Fruit fly (Drosophila melanogaster) whole organism, embryonic: ENCODE data around the gene Desat1.

Experiments used
- CG10147 ChIP-seq: fragments of 200-800 bp; sonication (Bioruptor generic); optimal IDR thresholded peaks from 2 replicates; lab custom pipeline; 2019; ENCODE audit warnings: missing biosample characterization, mild to moderate bottlenecking, missing genetic modification characterization, moderate library complexity
- CG12236 ChIP-seq: fragments of 200-800 bp; sonication (Bioruptor generic); optimal IDR thresholded peaks from 2 replicates; lab custom pipeline; 2016; ENCODE audit warnings: missing biosample characterization, missing genetic modification characterization
- CG13424 ChIP-seq: fragments of 200-800 bp; sonication (Bioruptor generic); optimal IDR thresholded peaks from 2 replicates; lab custom pipeline; 2019; ENCODE audit warnings: missing biosample characterization, mild to moderate bottlenecking, missing genetic modification characterization, moderate library complexity
- CG13775 ChIP-seq: fragments of 200-800 bp; sonication (Bioruptor generic); optimal IDR thresholded peaks from 3 replicates; lab custom pipeline; 2017; ENCODE audit warnings: missing biosample characterization, mild to moderate bottlenecking, missing genetic modification characterization
- CG13894 ChIP-seq: fragments of 200-800 bp; sonication (Bioruptor generic); optimal IDR thresholded peaks from 3 replicates; lab custom pipeline; 2018; ENCODE audit warnings: missing biosample characterization, mild to moderate bottlenecking, missing genetic modification characterization, moderate library complexity
- CG14667 ChIP-seq: fragments of 200-800 bp; sonication (Bioruptor generic); IDR thresholded peaks from 2 replicates; pipeline ENCODE4 v1.3.6; 2022; ENCODE audit warnings: missing biosample characterization, missing genetic modification characterization
- CG15601 ChIP-seq: fragments of 200-800 bp; sonication (Bioruptor generic); optimal IDR thresholded peaks from 3 replicates; lab custom pipeline; 2019; ENCODE audit warnings: missing biosample characterization, mild to moderate bottlenecking, missing genetic modification characterization, moderate library complexity
- CG15696 ChIP-seq: fragments of 200-800 bp; sonication (Bioruptor generic); optimal IDR thresholded peaks from 2 replicates; lab custom pipeline; 2019; ENCODE audit warnings: missing biosample characterization, mild to moderate bottlenecking, missing genetic modification characterization, moderate library complexity
- CG1602 ChIP-seq: fragments of 200-800 bp; sonication (Bioruptor generic); optimal IDR thresholded peaks from 3 replicates; lab custom pipeline; 2016; ENCODE audit warnings: missing biosample characterization, missing genetic modification characterization
- CG1647 ChIP-seq: fragments of 200-800 bp; sonication (Bioruptor generic); optimal IDR thresholded peaks from 3 replicates; lab custom pipeline; 2016; ENCODE audit warnings: missing biosample characterization, missing genetic modification characterization
- CG16863 ChIP-seq: fragments of 200-800 bp; sonication (Bioruptor generic); optimal IDR thresholded peaks from 3 replicates; lab custom pipeline; 2016; ENCODE audit warnings: missing biosample characterization, missing genetic modification characterization
- CG17359 ChIP-seq: fragments of 200-800 bp; sonication (Bioruptor generic); optimal IDR thresholded peaks from 3 replicates; lab custom pipeline; 2018; ENCODE audit warnings: missing biosample characterization, mild to moderate bottlenecking, missing genetic modification characterization, moderate library complexity
- CG31388 ChIP-seq: fragments of 200-800 bp; sonication (Bioruptor generic); optimal IDR thresholded peaks from 2 replicates; lab custom pipeline; 2016; ENCODE audit warnings: missing biosample characterization, missing genetic modification characterization
- CG3726 ChIP-seq: fragments of 200-800 bp; sonication (Bioruptor generic); IDR thresholded peaks from 3 replicates; pipeline ENCODE4, ENCODE4 v1.3.6; 2022; ENCODE audit warnings: missing biosample characterization, missing genetic modification characterization
- CG4282 ChIP-seq: fragments of 200-800 bp; sonication (Bioruptor generic); optimal IDR thresholded peaks from 2 replicates; lab custom pipeline; 2016; ENCODE audit warnings: missing biosample characterization, missing genetic modification characterization
- CG7928 ChIP-seq: fragments of 200-800 bp; sonication (Bioruptor generic); optimal IDR thresholded peaks from 2 replicates; lab custom pipeline; 2017; ENCODE audit warnings: missing biosample characterization, mild to moderate bottlenecking, missing genetic modification characterization
- CG8388 ChIP-seq: fragments of 200-800 bp; sonication (Bioruptor generic); optimal IDR thresholded peaks from 2 replicates; lab custom pipeline; 2019; ENCODE audit warnings: missing biosample characterization, mild to moderate bottlenecking, missing genetic modification characterization, moderate library complexity
- Doc3 ChIP-seq: fragments of 200-800 bp; sonication (Bioruptor generic); IDR thresholded peaks from 3 replicates; pipeline ENCODE4 v1.3.6; 2022; ENCODE audit warnings: missing biosample characterization, missing genetic modification characterization; ENCODE audit not compliant: partially characterized antibody
- Elba2 ChIP-seq: fragments of 200-800 bp; sonication (Bioruptor generic); optimal IDR thresholded peaks from 3 replicates; lab custom pipeline; 2016; ENCODE audit warnings: missing biosample characterization, missing genetic modification characterization
- GATAe ChIP-seq: fragments of 200-800 bp; sonication (Bioruptor generic); conservative IDR thresholded peaks from 2 replicates; pipeline ENCODE4 v1.3.6; 2022; ENCODE audit warnings: missing biosample characterization, missing genetic modification characterization
- H15 ChIP-seq: fragments of 200-800 bp; sonication (Bioruptor generic); IDR thresholded peaks from 3 replicates; pipeline ENCODE4 v1.3.6; 2022; ENCODE audit warnings: missing biosample characterization, missing genetic modification characterization
- HmgZ ChIP-seq: fragments of 200-800 bp; sonication (Bioruptor generic); optimal IDR thresholded peaks from 2 replicates; lab custom pipeline; 2018; ENCODE audit warnings: missing biosample characterization, mild to moderate bottlenecking, missing genetic modification characterization
- MTF-1 ChIP-seq: fragments of 200-800 bp; sonication (Bioruptor generic); optimal IDR thresholded peaks from 2 replicates; lab custom pipeline; 2018; ENCODE audit warnings: missing biosample characterization, mild to moderate bottlenecking, missing genetic modification characterization, borderline replicate concordance
- Max ChIP-seq: fragments of 200-800 bp; sonication (Bioruptor generic); optimal IDR thresholded peaks from 2 replicates; lab custom pipeline; 2016; ENCODE audit warnings: missing biosample characterization, mild to moderate bottlenecking, missing genetic modification characterization
- Pdp1 ChIP-seq, 2 experiments: fragments of 200-800 bp; sonication (Bioruptor generic); optimal IDR thresholded peaks; 3 replicates each; lab custom pipeline; 2016; ENCODE audit warnings: missing biosample characterization in 2 of 2, missing genetic modification characterization in 2 of 2, mild to moderate bottlenecking in 1 of 2, moderate library complexity in 1 of 2
- Sin3A ChIP-seq: fragments of >200 bp; optimal IDR thresholded peaks from 2 replicates; lab custom pipeline; 2018
- Spps ChIP-seq: fragments of 200-800 bp; sonication (Bioruptor generic); optimal IDR thresholded peaks from 2 replicates; lab custom pipeline; 2018; ENCODE audit warnings: missing biosample characterization, mild to moderate bottlenecking, missing genetic modification characterization
- Xbp1 ChIP-seq: fragments of 200-800 bp; sonication (Bioruptor generic); optimal IDR thresholded peaks from 3 replicates; lab custom pipeline; 2016; ENCODE audit warnings: missing biosample characterization, mild to moderate bottlenecking, missing genetic modification characterization
- ac ChIP-seq: fragments of 200-800 bp; sonication (Bioruptor generic); optimal IDR thresholded peaks from 3 replicates; lab custom pipeline; 2017; ENCODE audit warnings: missing biosample characterization, mild to moderate bottlenecking, missing genetic modification characterization
- al ChIP-seq: fragments of 200-800 bp; sonication (Bioruptor generic); IDR thresholded peaks from 2 replicates; pipeline ENCODE4 v1.3.6; 2022; ENCODE audit warnings: missing biosample characterization, missing genetic modification characterization
- bab2 ChIP-seq: fragments of 200-800 bp; sonication (Bioruptor generic); optimal IDR thresholded peaks from 2 replicates; lab custom pipeline; 2016; ENCODE audit warnings: missing biosample characterization, missing genetic modification characterization
- bcd ChIP-seq: fragments of 200-800 bp; sonication (Bioruptor generic); optimal IDR thresholded peaks from 2 replicates; lab custom pipeline; 2017; ENCODE audit warnings: missing biosample characterization, mild to moderate bottlenecking, missing genetic modification characterization
- danr ChIP-seq: fragments of 200-800 bp; sonication (Bioruptor generic); IDR thresholded peaks from 2 replicates; pipeline ENCODE4 v1.3.6; 2022; ENCODE audit warnings: missing biosample characterization, missing genetic modification characterization
- disco-r ChIP-seq: fragments of 200-800 bp; sonication (Bioruptor generic); optimal IDR thresholded peaks from 2 replicates; lab custom pipeline; 2016; ENCODE audit warnings: missing biosample characterization, missing genetic modification characterization
- esg ChIP-seq: fragments of 200-800 bp; sonication (Bioruptor generic); conservative IDR thresholded peaks from 2 replicates; pipeline ENCODE4 v1.3.6; 2022; ENCODE audit warnings: missing biosample characterization, missing genetic modification characterization
- exex ChIP-seq: fragments of 200-800 bp; sonication (Bioruptor generic); optimal IDR thresholded peaks from 4 replicates; lab custom pipeline; 2018; ENCODE audit warnings: missing biosample characterization, mild to moderate bottlenecking, missing genetic modification characterization, moderate library complexity
- fd3F ChIP-seq: fragments of 200-800 bp; sonication (Bioruptor generic); optimal IDR thresholded peaks from 2 replicates; lab custom pipeline; 2018; ENCODE audit warnings: missing biosample characterization, mild to moderate bottlenecking, missing genetic modification characterization, moderate library complexity
- gsb-n ChIP-seq: fragments of 200-800 bp; sonication (Bioruptor generic); optimal IDR thresholded peaks from 3 replicates; lab custom pipeline; 2018; ENCODE audit warnings: missing biosample characterization, mild to moderate bottlenecking, missing genetic modification characterization
- kni ChIP-seq: fragments of 200-800 bp; sonication (Bioruptor generic); optimal IDR thresholded peaks from 3 replicates; lab custom pipeline; 2017; ENCODE audit warnings: mild to moderate bottlenecking, missing biosample characterization, missing genetic modification reagents, missing genetic modification characterization
- lab ChIP-seq: fragments of 200-800 bp; sonication (Bioruptor generic); optimal IDR thresholded peaks from 3 replicates; lab custom pipeline; 2017; ENCODE audit warnings: missing biosample characterization, missing genetic modification characterization, mild to moderate bottlenecking, moderate library complexity, missing genetic modification reagents
- lmd ChIP-seq: fragments of 200-800 bp; sonication (Bioruptor generic); IDR thresholded peaks from 2 replicates; pipeline ENCODE4 v1.3.6; 2022; ENCODE audit warnings: missing biosample characterization, missing genetic modification characterization
- peb ChIP-seq: fragments of 200-800 bp; sonication (Bioruptor generic); IDR thresholded peaks from 2 replicates; pipeline ENCODE4 v1.3.6; 2022; ENCODE audit warnings: missing biosample characterization, missing genetic modification characterization
- row ChIP-seq: fragments of 200-800 bp; sonication (Bioruptor generic); IDR thresholded peaks from 3 replicates; pipeline ENCODE4 v1.3.6; 2022; ENCODE audit warnings: missing biosample characterization, missing genetic modification characterization
- sens-2 ChIP-seq: fragments of 200-800 bp; sonication (Bioruptor generic); IDR thresholded peaks from 2 replicates; pipeline ENCODE4 v1.3.6; 2022; ENCODE audit warnings: missing biosample characterization, missing genetic modification characterization
- sqz ChIP-seq: fragments of 200-800 bp; sonication (Bioruptor generic); optimal IDR thresholded peaks from 3 replicates; lab custom pipeline; 2018; ENCODE audit warnings: missing biosample characterization, mild to moderate bottlenecking, missing genetic modification characterization
- tgo ChIP-seq: fragments of 200-800 bp; sonication (Bioruptor generic); IDR thresholded peaks from 3 replicates; pipeline ENCODE4 v1.3.6; 2022; ENCODE audit warnings: missing biosample characterization, missing genetic modification characterization
- unc-4 ChIP-seq: fragments of 200-800 bp; sonication (Bioruptor generic); IDR thresholded peaks from 2 replicates; pipeline ENCODE4 v1.3.6; 2022; ENCODE audit warnings: missing biosample characterization, missing genetic modification characterization; ENCODE audit not compliant: partially characterized antibody
- vfl ChIP-seq: fragments of 200-800 bp; sonication (Bioruptor generic); optimal IDR thresholded peaks from 2 replicates; lab custom pipeline; 2016; ENCODE audit warnings: missing biosample characterization, missing genetic modification characterization
- zf30C ChIP-seq: fragments of 200-800 bp; sonication (Bioruptor generic); optimal IDR thresholded peaks from 3 replicates; lab custom pipeline; 2018; ENCODE audit warnings: missing biosample characterization, mild to moderate bottlenecking, missing genetic modification characterization

Gene Desat1

dm6 chr3R:12406235-12407196 lies 32.9 kb upstream of the Desat1 start, which contains the start of gene CG5167 (continued):
- TF ChIP-seq unc-4 (GFP tag; lab: Robert Waterston, UW) (peak; percentile 39; the same call in 1 of the 2 replicates), CG1602 (GFP tag; lab: Kevin White, UChicago) (no peak), CG7928 (GFP tag; lab: Kevin White, UChicago) (no peak), vfl (GFP tag; lab: Kevin White, UChicago) (no peak), CG1647 (GFP tag; lab: Kevin White, UChicago) (no peak), al (GFP tag; lab: Robert Waterston, UW) (no peak), esg (no peak), CG12236 (GFP tag; lab: Kevin White, UChicago) (no peak), Spps (no peak), CG8388 (GFP tag; lab: Kevin White, UChicago) (peak; percentile 24), GATAe (GFP tag; lab: Robert Waterston, UW) (no peak), CG4282 (GFP tag; lab: Kevin White, UChicago) (peak; percentile 18), peb (GFP tag; lab: Robert Waterston, UW) (no peak), bab2 (GFP tag; lab: Kevin White, UChicago) (no peak), CG3726 (GFP tag; lab: Robert Waterston, UW) (no peak), CG15696 (tag; lab: Kevin White, UChicago) (peak; percentile 39), tgo (GFP tag; lab: Robert Waterston, UW) (no peak), Max (GFP tag; lab: Kevin White, UChicago) (peak; percentile 43), bcd (no peak), CG13894 (tag; lab: Kevin White, UChicago) (peak; percentile 13), CG31388 (GFP tag; lab: Kevin White, UChicago) (no peak), lmd (GFP tag; lab: Robert Waterston, UW) (peak; percentile 16; the same call in 1 of the 2 replicates), CG10147 (GFP tag; lab: Kevin White, UChicago) (peak; percentile 25), exex (tag; lab: Kevin White, UChicago) (peak; percentile 89), Sin3A (lab: Kevin White, UChicago) (no peak), lab (GFP tag; lab: Kevin White, UChicago) (peak; percentile 54), Xbp1 (GFP tag; lab: Kevin White, UChicago) (peak; percentile 28), H15 (GFP tag; lab: Robert Waterston, UW) (no peak), Pdp1 (GFP tag; optimal IDR thresholded peaks at IDR 0.05; lab: Kevin White, UChicago) (peak in 1 of 2 experiments; percentile 16), MTF-1 (GFP tag; lab: Kevin White, UChicago) (no peak), CG13424 (tag; lab: Kevin White, UChicago) (peak; percentile 63), CG13775 (GFP tag; lab: Kevin White, UChicago) (no peak), sens-2 (no peak), zf30C (no peak), sqz (GFP tag; lab: Kevin White, UChicago) (peak; percentile 2), ac (GFP tag; lab: Kevin White, UChicago) (no peak), row (GFP tag; lab: Robert Waterston, UW) (peak; percentile 70), kni (no peak), disco-r (GFP tag; lab: Kevin White, UChicago) (no peak), gsb-n (tag; lab: Kevin White, UChicago) (peak; percentile 7), danr (no peak), Elba2 (GFP tag; lab: Kevin White, UChicago) (no peak), CG17359 (tag; lab: Kevin White, UChicago) (peak; percentile 49), CG15601 (tag; lab: Kevin White, UChicago) (peak; percentile 37), CG16863 (GFP tag; lab: Kevin White, UChicago) (no peak), Doc3 (GFP tag; lab: Robert Waterston, UW) (peak; percentile 53; the same call in 1 of the 3 replicates), fd3F (peak; percentile 3), HmgZ (tag; lab: Kevin White, UChicago) (no peak), CG14667 (GFP tag; lab: Robert Waterston, UW) (no peak)
